Worm (Caenorhabditis elegans) whole organism, late embryonic: Measurements from ENCODE around the gene F57C12.2.

ENCODE experiments used
- ama-1 ChIP-seq: fragments of 150-350 bp; optimal IDR thresholded peaks from 2 replicates; lab custom pipeline; 2014
- che-1 ChIP-seq: sonication (generic microtip); optimal IDR thresholded peaks from 2 replicates; lab custom pipeline; 2016; ENCODE audit warnings: mild to moderate bottlenecking, missing genetic modification characterization, missing compliant biosample characterization
- elt-2 ChIP-seq: sonication (generic microtip); optimal IDR thresholded peaks from 2 replicates; lab custom pipeline; 2016; ENCODE audit warnings: missing genetic modification reagents, missing genetic modification characterization, missing compliant biosample characterization
- fkh-10 ChIP-seq: fragments of 150-350 bp; optimal IDR thresholded peaks from 2 replicates; lab custom pipeline; 2014; ENCODE audit warnings: missing biosample characterization, missing genetic modification reagents, missing genetic modification characterization
- hlh-15 ChIP-seq: sonication (generic microtip); optimal IDR thresholded peaks from 2 replicates; lab custom pipeline; 2016; ENCODE audit warnings: missing genetic modification characterization, missing compliant biosample characterization
- hlh-30 ChIP-seq: sonication (generic microtip); optimal IDR thresholded peaks from 2 replicates; lab custom pipeline; 2017; ENCODE audit warnings: antibody characterized with exemption, missing genetic modification characterization, missing compliant biosample characterization; ENCODE audit not compliant: insufficient read depth
- mec-3 ChIP-seq: sonication (generic microtip); optimal IDR thresholded peaks from 2 replicates; lab custom pipeline; 2016; ENCODE audit warnings: borderline replicate concordance, missing genetic modification characterization, missing compliant biosample characterization
- nfya-1 ChIP-seq: sonication (generic microtip); optimal IDR thresholded peaks from 2 replicates; lab custom pipeline; 2017; ENCODE audit warnings: missing genetic modification characterization, mild to moderate bottlenecking, missing compliant biosample characterization, antibody characterized with exemption, moderate library complexity
- nhr-232 ChIP-seq: sonication (generic microtip); optimal IDR thresholded peaks from 2 replicates; lab custom pipeline; 2016; ENCODE audit warnings: missing genetic modification characterization, missing compliant biosample characterization
- pha-4 ChIP-seq: fragments of 150-350 bp; optimal IDR thresholded peaks from 2 replicates; lab custom pipeline; 2018; ENCODE audit warnings: missing biosample characterization, missing genetic modification reagents, missing genetic modification characterization
- rnt-1 ChIP-seq: sonication (generic microtip); optimal IDR thresholded peaks from 2 replicates; lab custom pipeline; 2016; ENCODE audit warnings: missing genetic modification characterization, missing compliant biosample characterization
- unc-86 ChIP-seq: sonication (generic microtip); optimal IDR thresholded peaks from 2 replicates; lab custom pipeline; 2016; ENCODE audit warnings: missing genetic modification characterization, missing compliant biosample characterization
- ztf-16 ChIP-seq: sonication (generic microtip); optimal IDR thresholded peaks from 2 replicates; lab custom pipeline; 2017; ENCODE audit warnings: missing genetic modification characterization, missing compliant biosample characterization

ce11 chrX:504046-504843 is 46.9 kb downstream of the F57C12.2 start:
- TF ChIP-seq nfya-1 (tag; lab: Kevin White, UChicago) (no peak), ama-1 (lab: Kevin White, UChicago) (no peak), nhr-232 (tag; lab: Kevin White, UChicago) (no peak), fkh-10 (GFP tag; lab: Kevin White, UChicago) (no peak), ztf-16 (tag; lab: Kevin White, UChicago) (no peak), hlh-30 (tag; lab: Kevin White, UChicago) (no peak), rnt-1 (tag; lab: Kevin White, UChicago) (no peak), che-1 (tag; lab: Kevin White, UChicago) (no peak), unc-86 (tag; lab: Kevin White, UChicago) (no peak), elt-2 (tag; lab: Kevin White, UChicago) (no peak), pha-4 (no peak), mec-3 (tag; lab: Kevin White, UChicago) (no peak), hlh-15 (tag; lab: Kevin White, UChicago) (no peak)
